Worm (Caenorhabditis elegans) whole organism, mixed stage, embryonic: Measurements from ENCODE around the gene srd-13.

Source experiments
- M03D4.4 ChIP-seq: sonication (generic microtip); optimal IDR thresholded peaks from 2 replicates; lab custom pipeline; 2017; ENCODE audit warnings: mild to moderate bottlenecking, missing genetic modification characterization, missing compliant biosample characterization
- bed-3 ChIP-seq: fragments of 200-800 bp; sonication (Bioruptor generic); optimal IDR thresholded peaks from 3 replicates; lab custom pipeline; 2018; ENCODE audit warnings: mild to moderate bottlenecking, missing genetic modification characterization, moderate library complexity, missing compliant biosample characterization
- blmp-1 ChIP-seq: fragments of 150-350 bp; optimal IDR thresholded peaks from 2 replicates; lab custom pipeline; 2014; ENCODE audit warnings: missing biosample characterization, missing genetic modification characterization
- ceh-39 ChIP-seq: fragments of 150-350 bp; optimal IDR thresholded peaks from 2 replicates; lab custom pipeline; 2014; ENCODE audit warnings: missing biosample characterization, missing genetic modification characterization
- ceh-43 ChIP-seq: fragments of 200-800 bp; sonication (Bioruptor generic); optimal IDR thresholded peaks from 2 replicates; lab custom pipeline; 2018; ENCODE audit warnings: mild to moderate bottlenecking, missing genetic modification characterization, moderate library complexity, missing compliant biosample characterization
- ceh-83 ChIP-seq: fragments of 200-800 bp; sonication (Bioruptor generic); optimal IDR thresholded peaks from 2 replicates; lab custom pipeline; 2018; ENCODE audit warnings: mild to moderate bottlenecking, missing genetic modification characterization, missing compliant biosample characterization
- ces-1 ChIP-seq: fragments of 150-350 bp; optimal IDR thresholded peaks from 2 replicates; lab custom pipeline; 2014; ENCODE audit warnings: missing biosample characterization, missing genetic modification reagents, missing genetic modification characterization
- cnd-1 ChIP-seq: fragments of 200-800 bp; sonication (Bioruptor generic); optimal IDR thresholded peaks from 2 replicates; lab custom pipeline; 2018; ENCODE audit warnings: mild to moderate bottlenecking, missing genetic modification characterization, missing compliant biosample characterization
- drap-1 ChIP-seq: fragments of 200-800 bp; sonication (Bioruptor generic); optimal IDR thresholded peaks from 3 replicates; lab custom pipeline; 2018; ENCODE audit warnings: mild to moderate bottlenecking, missing genetic modification characterization, missing compliant biosample characterization
- elt-1 ChIP-seq: sonication (generic microtip); optimal IDR thresholded peaks from 2 replicates; lab custom pipeline; 2017; ENCODE audit warnings: missing genetic modification characterization, mild to moderate bottlenecking, missing compliant biosample characterization, antibody characterized with exemption, moderate library complexity, borderline replicate concordance; ENCODE audit not compliant: insufficient read depth
- ham-2 ChIP-seq: fragments of 200-800 bp; sonication (Bioruptor generic); optimal IDR thresholded peaks from 2 replicates; lab custom pipeline; 2018; ENCODE audit warnings: mild to moderate bottlenecking, missing genetic modification characterization, missing compliant biosample characterization
- hlh-1 ChIP-seq: fragments of 150-350 bp; optimal IDR thresholded peaks from 2 replicates; lab custom pipeline; 2014; ENCODE audit warnings: missing biosample characterization, missing genetic modification reagents, missing genetic modification characterization
- lin-13 ChIP-seq: fragments of 150-350 bp; optimal IDR thresholded peaks from 2 replicates; lab custom pipeline; 2014; ENCODE audit warnings: missing biosample characterization, missing genetic modification characterization
- lin-32 ChIP-seq: fragments of 200-800 bp; sonication (Bioruptor generic); optimal IDR thresholded peaks from 2 replicates; lab custom pipeline; 2018; ENCODE audit warnings: mild to moderate bottlenecking, missing genetic modification characterization, missing compliant biosample characterization
- lsy-2 ChIP-seq: fragments of 150-350 bp; optimal IDR thresholded peaks from 2 replicates; lab custom pipeline; 2014; ENCODE audit warnings: missing biosample characterization, missing genetic modification characterization
- mab-5 ChIP-seq: fragments of 150-350 bp; optimal IDR thresholded peaks from 2 replicates; lab custom pipeline; 2014; ENCODE audit warnings: missing biosample characterization, missing genetic modification characterization
- mep-1 ChIP-seq: fragments of 150-350 bp; optimal IDR thresholded peaks from 2 replicates; lab custom pipeline; 2017; ENCODE audit warnings: missing biosample characterization, missing genetic modification reagents, missing genetic modification characterization, inconsistent platforms
- mls-2 ChIP-seq: sonication (generic microtip); optimal IDR thresholded peaks from 2 replicates; lab custom pipeline; 2016; ENCODE audit warnings: mild to moderate bottlenecking, missing genetic modification characterization, moderate library complexity, missing compliant biosample characterization
- nhr-2 ChIP-seq: fragments of 150-350 bp; optimal IDR thresholded peaks from 2 replicates; lab custom pipeline; 2014; ENCODE audit warnings: missing biosample characterization, missing genetic modification characterization
- nhr-237 ChIP-seq: fragments of 150-350 bp; optimal IDR thresholded peaks from 2 replicates; lab custom pipeline; 2014; ENCODE audit warnings: missing biosample characterization, missing genetic modification characterization
- nhr-28 ChIP-seq: fragments of 150-350 bp; optimal IDR thresholded peaks from 2 replicates; lab custom pipeline; 2014; ENCODE audit warnings: missing biosample characterization, missing genetic modification characterization
- nhr-76 ChIP-seq: sonication (generic microtip); optimal IDR thresholded peaks from 2 replicates; lab custom pipeline; 2017; ENCODE audit warnings: missing biosample characterization, missing genetic modification characterization
- pha-4 ChIP-seq: fragments of 150-350 bp; optimal IDR thresholded peaks from 2 replicates; lab custom pipeline; 2018; ENCODE audit warnings: missing biosample characterization, missing genetic modification reagents, missing genetic modification characterization
- snpc-4 ChIP-seq: fragments of 150-350 bp; optimal IDR thresholded peaks from 2 replicates; lab custom pipeline; 2014; ENCODE audit warnings: missing biosample characterization, missing genetic modification characterization
- unc-120 ChIP-seq: sonication (generic microtip); optimal IDR thresholded peaks from 2 replicates; lab custom pipeline; 2017; ENCODE audit warnings: missing genetic modification characterization, missing compliant biosample characterization; ENCODE audit not compliant: poor library complexity, severe bottlenecking
- unc-62 ChIP-seq: fragments of 150-350 bp; optimal IDR thresholded peaks from 2 replicates; lab custom pipeline; 2014; ENCODE audit warnings: missing biosample characterization, missing genetic modification reagents, missing genetic modification characterization
- zip-8 ChIP-seq: fragments of 150-350 bp; optimal IDR thresholded peaks from 2 replicates; lab custom pipeline; 2014; ENCODE audit warnings: missing biosample characterization, missing genetic modification characterization
- ztf-11 ChIP-seq: fragments of 150-350 bp; optimal IDR thresholded peaks from 2 replicates; lab custom pipeline; 2014; ENCODE audit warnings: missing biosample characterization, missing genetic modification characterization

srd-13 gene

DNA sequence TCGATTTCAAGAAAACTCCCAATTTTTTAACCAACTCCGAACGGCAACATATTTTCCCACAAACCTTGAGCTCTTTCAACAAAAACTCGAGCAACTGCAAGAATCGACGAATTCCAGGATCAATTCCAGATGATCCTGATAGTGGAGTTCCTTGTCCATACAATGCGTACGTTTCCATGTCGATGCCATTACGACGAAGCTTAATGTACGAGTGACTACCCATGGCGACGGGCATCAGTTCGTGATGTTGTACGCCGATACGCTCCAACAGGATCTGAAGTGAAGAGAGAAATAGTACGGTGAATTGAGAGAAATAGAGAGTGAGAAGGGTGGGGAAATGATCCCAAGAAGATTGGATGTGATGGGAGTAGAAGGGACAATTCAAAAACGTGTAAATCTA is 26.6 kb upstream of the srd-13 start:
- TF ChIP-seq ces-1 (no peak), elt-1 (no peak), mls-2 (tag; lab: Kevin White, UChicago) (no peak), cnd-1 (tag; lab: Kevin White, UChicago) (no peak), ceh-83 (no peak), unc-120 (tag; lab: Kevin White, UChicago) (no peak), nhr-76 (tag; lab: Kevin White, UChicago) (no peak), nhr-237 (tag; lab: Kevin White, UChicago) (no peak), M03D4.4 (tag; lab: Kevin White, UChicago) (no peak), lsy-2 (no peak), zip-8 (tag; lab: Kevin White, UChicago) (no peak), blmp-1 (tag; lab: Kevin White, UChicago) (no peak), mab-5 (tag; lab: Kevin White, UChicago) (no peak), ham-2 (GFP tag; lab: Kevin White, UChicago) (no peak), nhr-28 (no peak), drap-1 (GFP tag; lab: Kevin White, UChicago) (no peak)

DNA sequence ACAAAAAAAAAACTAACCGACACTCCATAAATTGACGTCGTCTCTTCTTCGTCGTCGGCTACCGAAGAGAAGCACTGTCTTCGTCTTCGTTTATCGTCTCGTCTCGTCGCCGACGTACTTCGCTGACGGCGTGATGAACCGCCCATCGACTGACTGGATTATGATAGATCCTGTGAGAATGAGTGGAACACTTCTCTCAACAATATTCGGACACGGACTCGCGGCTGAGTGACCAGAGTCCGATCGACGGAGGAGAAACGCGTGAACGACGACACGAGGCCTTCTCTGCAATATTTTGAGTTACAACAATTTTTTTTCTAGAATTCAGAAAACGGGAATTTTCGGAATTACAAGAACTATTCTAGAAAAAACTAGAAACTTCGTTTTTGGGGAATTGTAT is 24.8 kb upstream of the srd-13 start, which contains the start of gene skn-1:
skn-1 (minus strand) TSS at position 146 of the 400 bp plus-strand sequence.
- no peak for TF ChIP-seq ces-1
- TF ChIP-seq, all 35 proteins: peak for 0

DNA sequence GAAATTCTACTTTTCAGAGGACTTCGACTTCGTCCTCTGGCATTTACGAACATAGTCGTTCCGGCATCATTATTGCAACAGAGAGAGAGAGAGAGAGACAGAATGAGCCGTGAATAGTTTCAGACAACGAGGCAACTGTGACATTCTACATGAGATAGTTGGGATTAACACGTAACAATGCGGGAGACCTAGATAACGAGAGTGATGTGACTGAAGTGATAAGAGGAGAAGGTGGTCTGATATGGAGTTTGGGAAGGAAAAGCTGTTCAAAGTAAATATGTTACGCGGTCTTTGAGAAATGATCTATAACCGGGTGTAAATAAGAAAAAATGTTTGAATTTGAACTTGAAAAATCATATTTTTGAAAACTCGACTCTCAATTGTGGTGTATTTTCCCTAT is 24.0 kb upstream of the srd-13 start:
- TF ChIP-seq snpc-4 (no peak), lin-32 (GFP tag; lab: Kevin White, UChicago) (no peak), nhr-76 (tag; lab: Kevin White, UChicago) (no peak)

- TF ChIP-seq ceh-39 (no peak), snpc-4 (no peak), ztf-11 (no peak), lin-13 (no peak), bed-3 (GFP tag; lab: Kevin White, UChicago) (no peak), ceh-43 (GFP tag; lab: Kevin White, UChicago) (no peak), ceh-83 (no peak), ces-1 (no peak), hlh-1 (tag; lab: Kevin White, UChicago) (no peak), mab-5 (tag; lab: Kevin White, UChicago) (no peak), nhr-2 (tag; lab: Kevin White, UChicago) (no peak), cnd-1 (tag; lab: Kevin White, UChicago) (no peak), zip-8 (tag; lab: Kevin White, UChicago) (no peak), ham-2 (GFP tag; lab: Kevin White, UChicago) (no peak), mep-1 (no peak)
Measured at ce11 chrIV:5658897-5659296, 23.4 kb upstream of the srd-13 start.

ce11 chrIV:5658225-5658624 is 22.8 kb upstream of the srd-13 start:
- TF ChIP-seq nhr-28 (no peak), unc-120 (tag; lab: Kevin White, UChicago) (no peak), cnd-1 (tag; lab: Kevin White, UChicago) (no peak), hlh-1 (tag; lab: Kevin White, UChicago) (no peak), ces-1 (peak; percentile 19), bed-3 (GFP tag; lab: Kevin White, UChicago) (no peak), ceh-83 (no peak)

DNA sequence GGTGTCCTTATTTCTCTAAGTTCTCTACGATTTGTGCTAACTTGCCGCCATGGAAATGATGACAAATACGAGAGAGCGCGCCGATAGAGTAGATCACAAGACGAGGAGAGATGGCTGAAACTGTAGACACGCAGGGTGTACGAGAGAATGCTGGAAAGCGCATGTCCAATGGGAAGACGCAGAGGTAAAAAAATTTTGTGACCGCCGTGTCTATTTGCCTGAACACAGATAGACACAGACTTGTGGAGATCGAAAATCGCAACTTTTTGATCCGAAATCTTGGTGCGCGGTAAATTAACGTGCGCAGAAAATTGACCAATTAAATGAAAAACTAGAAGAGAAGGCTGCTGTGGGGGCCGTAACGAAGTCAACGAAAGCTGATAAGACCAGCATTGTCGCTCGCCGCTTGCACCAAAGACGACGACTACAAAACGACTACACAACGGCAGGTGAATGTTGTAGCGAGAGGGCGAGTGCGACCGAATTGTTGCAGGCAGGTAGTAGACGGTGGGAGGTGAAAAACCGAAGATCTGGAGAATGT is 21.7 kb upstream of the srd-13 start:
- TF ChIP-seq unc-120 (tag; lab: Kevin White, UChicago) (peak; percentile 41), ham-2 (GFP tag; lab: Kevin White, UChicago) (peak; percentile 73), elt-1 (peak; percentile 27), blmp-1 (tag; lab: Kevin White, UChicago) (peak; percentile 10), nhr-2 (tag; lab: Kevin White, UChicago) (no peak), unc-62 (GFP tag; lab: Kevin White, UChicago) (peak; percentile 49), lin-13 (no peak), drap-1 (GFP tag; lab: Kevin White, UChicago) (no peak), lin-32 (GFP tag; lab: Kevin White, UChicago) (no peak), pha-4 (tag; lab: Kevin White, UChicago) (peak; percentile 50), nhr-237 (tag; lab: Kevin White, UChicago) (peak; percentile 85)
